Fruit fly (Drosophila melanogaster): ENCODE measurements around the gene aurB.

aurB gene

DNA sequence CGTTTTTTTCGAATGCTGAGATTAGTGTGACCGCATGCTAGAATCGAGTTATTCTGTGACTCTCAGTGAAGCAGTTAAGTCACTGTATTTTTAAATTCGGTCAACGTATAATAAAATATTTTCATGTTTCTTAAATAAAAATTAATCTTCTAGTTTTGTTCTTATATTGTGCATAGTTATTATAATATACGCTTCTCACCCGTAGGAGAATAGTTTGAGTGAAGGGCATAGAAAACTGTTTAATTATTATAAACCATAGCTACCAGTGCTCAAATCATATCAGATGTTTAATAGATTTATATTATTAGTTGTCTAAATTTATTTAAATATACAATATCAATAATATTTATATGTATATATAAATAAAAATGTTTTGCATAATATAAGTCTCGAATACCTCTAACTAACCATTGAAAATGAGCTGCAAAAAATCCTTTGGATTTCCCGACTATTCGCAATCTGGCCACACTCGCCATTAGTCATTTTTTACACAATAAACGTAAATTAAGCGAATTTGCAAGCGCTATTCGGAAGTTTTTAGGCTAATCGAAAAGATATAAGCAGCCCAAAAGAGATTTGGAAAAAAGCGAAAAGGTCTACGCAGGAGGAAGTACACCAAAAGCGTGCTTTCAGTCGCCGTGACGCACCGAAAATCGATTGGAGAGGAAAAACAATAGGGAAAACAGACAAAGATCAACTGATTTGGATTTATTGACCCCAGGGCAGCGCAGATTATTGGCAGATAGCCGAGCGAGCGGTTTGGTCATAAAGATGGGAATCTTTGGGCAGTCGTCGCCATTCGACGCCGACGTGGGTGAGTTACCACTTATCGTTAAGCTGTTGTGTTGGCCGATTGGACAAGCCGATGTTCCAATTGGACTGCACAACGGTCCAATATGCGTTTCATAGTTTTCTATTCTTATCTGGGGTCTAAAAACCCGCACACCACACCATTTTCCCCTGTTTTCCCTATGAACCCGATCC lies at the start of gene aurB, which contains the start of gene Stam (continued):
- TF ChIP-seq aop (GFP tag; IDR thresholded peaks at IDR 0.05): no peak
- peak; percentile 57 for TF ChIP-seq gcm (GFP tag; optimal IDR thresholded peaks at IDR 0.05)
- TF ChIP-seq CG8089 (GFP tag; optimal IDR thresholded peaks at IDR 0.05): no peak
- TF ChIP-seq Max (GFP tag; optimal IDR thresholded peaks at IDR 0.05): peak; percentile 14
- peak; percentile 26 for TF ChIP-seq lmd (GFP tag; IDR thresholded peaks at IDR 0.05)
- no peak for TF ChIP-seq kni (GFP tag; optimal IDR thresholded peaks at IDR 0.05)
- no peak for TF ChIP-seq CG17912 (GFP tag; optimal IDR thresholded peaks at IDR 0.05)
- peak; percentile 53 for TF ChIP-seq Hr3 (GFP tag; optimal IDR thresholded peaks at IDR 0.05)
- TF ChIP-seq CG30020 (tag; optimal IDR thresholded peaks at IDR 0.05): peak; percentile 57
- no peak for TF ChIP-seq CG10959 (GFP tag; IDR thresholded peaks at IDR 0.05)
- TF ChIP-seq CG9817 (tag; optimal IDR thresholded peaks at IDR 0.05): peak; percentile 60
- no peak for TF ChIP-seq tx (GFP tag; optimal IDR thresholded peaks at IDR 0.05)
- no peak for TF ChIP-seq CG13123 (GFP tag; optimal IDR thresholded peaks at IDR 0.05)
- TF ChIP-seq jigr1 (GFP tag; IDR thresholded peaks at IDR 0.05): no peak
- no peak for TF ChIP-seq yki (optimal IDR thresholded peaks at IDR 0.05)
- TF ChIP-seq Adf1 (GFP tag; IDR thresholded peaks at IDR 0.05): no peak
- TF ChIP-seq CG3847 (GFP tag; IDR thresholded peaks at IDR 0.05): no peak
- peak; percentile 73 for TF ChIP-seq CG14710 (tag; optimal IDR thresholded peaks at IDR 0.05)
- no peak for TF ChIP-seq Hand (GFP tag; optimal IDR thresholded peaks at IDR 0.05)
- TF ChIP-seq mirr (GFP tag; optimal IDR thresholded peaks at IDR 0.05): no peak
- TF ChIP-seq Hsf (GFP tag; optimal IDR thresholded peaks at IDR 0.05): no peak
- TF ChIP-seq ara (GFP tag; IDR thresholded peaks at IDR 0.05): no peak
- TF ChIP-seq CG7745 (tag; optimal IDR thresholded peaks at IDR 0.05): no peak
- peak; percentile 55 for TF ChIP-seq Xbp1 (GFP tag; optimal IDR thresholded peaks at IDR 0.05)
- TF ChIP-seq CG32767 (GFP tag; IDR thresholded peaks at IDR 0.05): 0 out of 2 replicates have a peak, but pooled peaks have one; percentile 43
- TF ChIP-seq mld (GFP tag; IDR thresholded peaks at IDR 0.05; ENCODE audit: partially characterized antibody): no peak
- TF ChIP-seq sr (GFP tag; IDR thresholded peaks at IDR 0.05): no peak
- TF ChIP-seq Mad (GFP tag; optimal IDR thresholded peaks at IDR 0.05): no peak
- no peak for TF ChIP-seq CG11093 (GFP tag; IDR thresholded peaks at IDR 0.05)
- TF ChIP-seq fd3F (GFP tag; optimal IDR thresholded peaks at IDR 0.05): peak; percentile 40
- TF ChIP-seq vvl (GFP tag; IDR thresholded peaks at IDR 0.05): peak; percentile 71
- TF ChIP-seq ind (GFP tag; optimal IDR thresholded peaks at IDR 0.05): peak; percentile 15
- no peak for TF ChIP-seq kah (GFP tag; optimal IDR thresholded peaks at IDR 0.05)
- no peak for TF ChIP-seq wor (GFP tag; IDR thresholded peaks at IDR 0.05)
- TF ChIP-seq BEAF-32 (GFP tag; optimal IDR thresholded peaks at IDR 0.05): peak; percentile 7
- TF ChIP-seq CG15073 (GFP tag; optimal IDR thresholded peaks at IDR 0.05): no peak
- peak; percentile 73 for TF ChIP-seq kay (GFP tag; optimal IDR thresholded peaks at IDR 0.05)
- TF ChIP-seq CG10543 (GFP tag; optimal IDR thresholded peaks at IDR 0.05): peak; percentile 45
- TF ChIP-seq CG8388 (GFP tag; optimal IDR thresholded peaks at IDR 0.05): peak; percentile 72
- TF ChIP-seq CG4854 (GFP tag; optimal IDR thresholded peaks at IDR 0.05): no peak
- no peak for TF ChIP-seq Gsc (GFP tag; IDR thresholded peaks at IDR 0.05)
- no peak for TF ChIP-seq sna (GFP tag; IDR thresholded peaks at IDR 0.05; ENCODE audit: partially characterized antibody)
- no peak for TF ChIP-seq peb (GFP tag; IDR thresholded peaks at IDR 0.05)
- peak; percentile 56 for TF ChIP-seq Fer3 (tag; optimal IDR thresholded peaks at IDR 0.05)
- TF ChIP-seq nerfin-1 (tag; optimal IDR thresholded peaks at IDR 0.05): peak; percentile 16
- TF ChIP-seq CG5953 (GFP tag; IDR thresholded peaks at IDR 0.05): no peak
- no peak for TF ChIP-seq luna (GFP tag; optimal IDR thresholded peaks at IDR 0.05)
- no peak for TF ChIP-seq abd-A (tag; optimal IDR thresholded peaks at IDR 0.05)
- peak; percentile 23; the same call in 1 of the 3 replicates for TF ChIP-seq Aef1 (GFP tag; IDR thresholded peaks at IDR 0.05)
